Fruit fly (Drosophila melanogaster) whole organism: Measurements from ENCODE around the gene raskol.

Experiments
- pan ChIP-seq: fragments of >200 bp; optimal IDR thresholded peaks from 2 replicates; lab custom pipeline; 2017
- psq ChIP-seq: fragments of >200 bp; optimal IDR thresholded peaks from 2 replicates; lab custom pipeline; 2017

- no peak for TF ChIP-seq psq
- no peak for TF ChIP-seq pan (lab: Kevin White, UChicago)
Measured at dm6 chrX:17718423-17718822, 8.5 kb downstream of the raskol start.
